Worm (Caenorhabditis elegans): ENCODE measurements around the gene srh-130.

Gene srh-130

DNA sequence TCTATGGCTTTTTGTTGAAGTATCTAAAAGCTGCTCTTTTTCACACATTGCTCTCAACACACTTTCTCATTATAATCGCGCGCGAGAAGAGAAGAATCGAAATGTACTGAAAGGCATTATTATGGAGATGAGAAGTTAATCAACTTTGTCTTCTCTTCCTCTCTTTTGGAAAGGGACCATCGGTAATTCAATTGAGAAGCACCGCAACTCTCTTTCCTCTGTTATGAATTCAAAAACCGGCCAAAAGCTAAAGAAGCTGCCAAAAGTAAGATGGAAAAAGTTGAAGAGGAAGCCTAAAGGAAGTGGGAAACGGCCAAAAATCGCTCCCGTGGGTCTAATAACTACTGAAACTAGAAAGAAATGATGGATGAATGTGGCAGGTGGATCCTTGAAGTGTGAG lies 49.2 kb downstream of the srh-130 start:
- TF ChIP-seq xnd-1 (tag; optimal IDR thresholded peaks at IDR 0.05): no peak
- TF ChIP-seq unc-130 (GFP tag; optimal IDR thresholded peaks at IDR 0.05): no peak
- no peak for TF ChIP-seq ceh-58 (GFP tag; IDR thresholded peaks at IDR 0.05)

DNA sequence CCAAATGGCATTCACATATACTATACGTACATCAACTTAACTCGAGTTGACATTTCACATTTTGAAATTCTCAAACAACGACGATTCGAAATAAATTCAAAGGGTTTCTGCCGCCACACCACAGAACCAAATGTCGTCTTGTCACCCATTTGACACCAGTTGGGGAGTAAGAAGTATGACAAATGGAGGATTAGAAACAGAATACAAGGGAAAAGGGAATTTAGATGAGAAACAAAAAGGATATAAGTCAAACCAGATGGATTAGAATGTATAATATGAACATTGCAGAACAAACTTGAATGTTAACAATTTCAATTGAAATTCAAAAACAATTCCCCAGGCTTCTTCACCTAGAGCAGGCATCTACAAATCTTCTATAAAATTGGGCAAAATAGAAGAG lies 50.7 kb downstream of the srh-130 start:
- TF ChIP-seq ztf-22 (GFP tag; optimal IDR thresholded peaks at IDR 0.05): no peak
- no peak for TF ChIP-seq unc-62 (GFP tag; optimal IDR thresholded peaks at IDR 0.05)
- TF ChIP-seq F49E8.2 (tag; optimal IDR thresholded peaks at IDR 0.05; ENCODE audit: insufficient read depth): no peak
- no peak for TF ChIP-seq madf-10 (tag; optimal IDR thresholded peaks at IDR 0.05)
- TF ChIP-seq tbp1 (GFP tag; optimal IDR thresholded peaks at IDR 0.05): no peak
- TF ChIP-seq tlf-1 (GFP tag; optimal IDR thresholded peaks at IDR 0.05): no peak
- no peak for TF ChIP-seq sptf-2 (GFP tag; optimal IDR thresholded peaks at IDR 0.05)
- no peak for TF ChIP-seq K12H6.12 (tag; optimal IDR thresholded peaks at IDR 0.05)
- no peak for TF ChIP-seq F37B4.10 (GFP tag; IDR thresholded peaks at IDR 0.05)
- TF ChIP-seq snpc-3.4 (tag; optimal IDR thresholded peaks at IDR 0.05): no peak
- no peak for TF ChIP-seq lag-1 (GFP tag; IDR thresholded peaks at IDR 0.05)
- TF ChIP-seq mcd-1 (GFP tag; IDR thresholded peaks at IDR 0.05): no peak
- TF ChIP-seq ekl-4 (GFP tag; IDR thresholded peaks at IDR 0.05): no peak
- no peak for TF ChIP-seq dpff-1 (tag; optimal IDR thresholded peaks at IDR 0.05)
- TF ChIP-seq D2030.7 (GFP tag; IDR thresholded peaks at IDR 0.05): no peak
- TF ChIP-seq egrh-3 (GFP tag; IDR thresholded peaks at IDR 0.05): no peak

Data from whole organism, young adult.